Worm (Caenorhabditis elegans) whole organism, L4/young adult: ENCODE measurements around the gene clec-122.

Experiments used
- W03F9.2 ChIP-seq: fragments of 150-350 bp; optimal IDR thresholded peaks from 2 replicates; lab custom pipeline; 2014; ENCODE audit warnings: missing biosample characterization, missing genetic modification characterization
- dao-5 ChIP-seq: sonication (generic microtip); optimal IDR thresholded peaks from 2 replicates; lab custom pipeline; 2016; ENCODE audit warnings: missing genotype, missing genetic modification characterization, moderate library complexity, missing compliant biosample characterization
- him-1 ChIP-seq: sonication (generic microtip); optimal IDR thresholded peaks from 2 replicates; lab custom pipeline; 2016; ENCODE audit warnings: missing genotype, missing genetic modification reagents, missing genetic modification characterization, missing compliant biosample characterization

The clec-122 gene

DNA sequence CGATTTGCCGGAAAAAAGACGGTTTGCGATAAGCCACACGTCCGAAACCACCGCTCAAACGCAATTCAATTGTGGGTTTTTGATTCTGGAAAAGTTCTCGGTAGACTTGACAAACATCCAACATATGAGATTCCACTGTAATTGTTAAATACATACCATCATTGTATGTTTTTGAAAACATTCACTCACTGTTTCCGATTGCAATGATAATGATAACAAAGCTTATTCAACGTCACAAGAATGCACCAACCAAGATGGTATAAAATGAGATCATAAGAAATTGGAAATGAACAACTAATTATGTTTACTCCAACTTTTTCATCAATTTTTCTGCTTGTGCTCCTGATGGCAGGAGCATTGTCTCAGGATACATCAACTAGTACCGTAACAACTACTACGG, at the start of gene clec-122:
clec-122 (plus strand) TSS at position 301 of the 400 bp plus-strand sequence.
- no peak for TF ChIP-seq him-1 (tag; lab: Kevin White, UChicago)
- TF ChIP-seq W03F9.2 (tag; lab: Kevin White, UChicago), result no peak
- TF ChIP-seq dao-5 (tag; lab: Kevin White, UChicago), result no peak

DNA sequence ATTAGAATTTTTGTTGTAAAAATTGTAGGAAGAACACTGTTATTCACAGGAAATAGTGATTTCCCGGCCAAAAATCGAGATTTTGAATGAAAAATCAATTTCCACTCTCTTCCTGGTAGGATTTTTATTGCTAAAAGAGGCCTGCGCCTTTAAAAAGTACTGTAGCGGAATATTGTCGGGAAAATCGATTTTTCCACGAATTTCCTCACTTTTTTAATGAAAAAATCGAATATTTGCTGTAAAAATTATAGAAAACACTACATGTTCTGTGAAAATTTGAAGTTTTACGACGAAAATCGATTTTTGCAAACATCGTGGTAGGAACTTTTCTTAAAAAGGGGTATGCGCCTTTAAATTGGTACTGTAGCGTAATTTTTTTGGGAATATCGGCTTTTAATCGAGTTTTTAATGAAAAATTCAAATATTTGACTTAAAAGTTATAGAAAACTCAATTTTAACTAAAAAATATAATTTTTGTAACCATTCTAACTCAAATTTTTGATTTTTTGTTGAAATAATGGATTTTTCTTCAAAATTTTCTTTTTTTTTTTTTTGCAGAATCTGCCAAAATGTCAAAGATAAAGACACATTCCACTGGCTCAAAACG, 49.5 kb upstream of the clec-122 start, which contains the start of gene lin-8:
lin-8 (plus strand) TSS at position 557 of the 607 bp plus-strand sequence.
- no peak for TF ChIP-seq dao-5 (tag; lab: Kevin White, UChicago)
- TF ChIP-seq W03F9.2 (tag; lab: Kevin White, UChicago), result no peak
- no peak for TF ChIP-seq him-1 (tag; lab: Kevin White, UChicago)

DNA sequence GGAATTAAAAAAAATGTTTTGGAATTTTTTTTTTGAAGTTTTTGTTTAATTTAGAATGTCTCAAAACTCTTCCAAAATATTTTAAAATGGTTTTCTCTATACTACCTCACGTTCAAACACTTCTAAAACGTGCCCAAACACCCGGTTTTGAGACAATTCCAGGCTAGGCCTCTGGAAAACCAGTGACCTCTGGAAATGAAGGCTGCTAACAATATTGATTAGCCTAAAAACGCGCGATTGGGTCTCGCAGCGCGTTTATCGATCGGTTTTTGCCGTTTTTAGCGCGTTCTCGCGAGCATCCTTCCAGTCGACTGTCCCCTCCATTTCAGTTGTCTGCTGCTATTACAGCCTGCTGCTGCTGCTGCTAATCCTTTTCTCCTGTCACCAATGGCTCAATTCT, 45.1 kb upstream of the clec-122 start, which contains the start of gene Y25C1A.6:
Y25C1A.6 (plus strand) TSS at position 301 of the 400 bp plus-strand sequence.
- no peak for TF ChIP-seq him-1 (tag; lab: Kevin White, UChicago)
- TF ChIP-seq W03F9.2 (tag; lab: Kevin White, UChicago), result no peak
- no peak for TF ChIP-seq dao-5 (tag; lab: Kevin White, UChicago)

- TF ChIP-seq dao-5 (tag; lab: Kevin White, UChicago), result no peak
- no peak for TF ChIP-seq him-1 (tag; lab: Kevin White, UChicago)
- TF ChIP-seq W03F9.2 (tag; lab: Kevin White, UChicago), result no peak
Observed at ce11 chrII:3061605-3062004, 44.3 kb upstream of the clec-122 start.

DNA sequence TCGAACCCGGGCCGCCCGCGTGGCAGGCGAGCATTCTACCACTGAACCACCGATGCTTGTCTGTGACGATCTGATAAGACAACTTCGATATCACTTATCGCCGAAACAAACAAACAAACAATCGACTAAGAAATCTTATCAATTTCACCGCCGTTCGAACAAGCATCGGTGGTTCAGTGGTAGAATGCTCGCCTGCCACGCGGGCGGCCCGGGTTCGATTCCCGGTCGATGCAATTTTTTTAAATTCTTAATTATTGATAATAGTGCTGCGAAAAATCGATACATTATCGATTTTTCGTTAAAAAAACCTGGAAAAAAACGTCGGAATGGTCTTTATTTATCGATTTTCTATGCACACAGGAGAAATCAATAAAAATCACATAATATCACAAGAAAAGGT, 43.6 kb upstream of the clec-122 start:
- TF ChIP-seq dao-5 (tag; lab: Kevin White, UChicago), result peak; percentile 28
- no peak for TF ChIP-seq him-1 (tag; lab: Kevin White, UChicago)
- no peak for TF ChIP-seq W03F9.2 (tag; lab: Kevin White, UChicago)

DNA sequence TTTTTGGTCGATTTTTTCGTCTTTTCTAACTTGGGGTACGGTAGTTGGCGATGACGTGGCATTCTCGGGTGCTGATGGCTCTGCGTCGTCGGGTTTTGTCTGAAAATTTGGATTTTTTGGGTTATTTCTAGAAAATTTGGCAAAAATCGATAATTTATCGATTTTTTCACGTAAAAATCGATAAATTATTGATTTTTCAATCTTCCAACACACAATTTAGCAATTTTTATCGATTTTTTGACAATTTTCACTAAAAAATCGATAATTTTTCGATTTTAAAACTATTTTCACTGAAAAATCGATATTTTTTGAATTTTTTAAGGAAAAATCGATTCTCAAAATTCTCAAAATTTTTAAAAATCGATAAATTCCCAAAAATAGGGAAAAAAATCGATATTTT, 43.0 kb upstream of the clec-122 start:
- TF ChIP-seq dao-5 (tag; lab: Kevin White, UChicago), result no peak
- TF ChIP-seq him-1 (tag; lab: Kevin White, UChicago), result no peak
- TF ChIP-seq W03F9.2 (tag; lab: Kevin White, UChicago), result no peak

DNA sequence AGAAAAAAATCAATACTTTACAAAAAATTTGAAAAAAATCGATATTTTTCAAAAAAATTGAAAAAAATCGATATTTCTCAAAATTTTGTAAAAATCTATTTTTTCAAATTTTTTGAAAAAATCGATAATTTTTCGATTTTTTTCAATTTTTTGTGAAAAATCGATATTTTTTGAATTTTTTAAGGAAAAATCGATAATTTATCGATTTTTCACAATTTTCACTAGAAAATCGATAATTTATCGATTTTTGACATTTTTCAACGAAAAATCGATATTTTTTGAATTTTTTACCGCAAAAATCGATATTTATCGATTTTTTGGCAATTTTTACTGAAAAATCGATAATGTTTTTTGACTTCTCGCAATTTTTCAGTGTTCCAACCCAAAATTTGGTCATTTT, 42.5 kb upstream of the clec-122 start:
- TF ChIP-seq W03F9.2 (tag; lab: Kevin White, UChicago), result no peak
- TF ChIP-seq him-1 (tag; lab: Kevin White, UChicago), result no peak
- TF ChIP-seq dao-5 (tag; lab: Kevin White, UChicago), result no peak

ce11 chrII:3063984-3064383, 41.9 kb upstream of the clec-122 start:
- TF ChIP-seq him-1 (tag; lab: Kevin White, UChicago), result no peak
- TF ChIP-seq W03F9.2 (tag; lab: Kevin White, UChicago), result no peak
- TF ChIP-seq dao-5 (tag; lab: Kevin White, UChicago), result no peak

DNA sequence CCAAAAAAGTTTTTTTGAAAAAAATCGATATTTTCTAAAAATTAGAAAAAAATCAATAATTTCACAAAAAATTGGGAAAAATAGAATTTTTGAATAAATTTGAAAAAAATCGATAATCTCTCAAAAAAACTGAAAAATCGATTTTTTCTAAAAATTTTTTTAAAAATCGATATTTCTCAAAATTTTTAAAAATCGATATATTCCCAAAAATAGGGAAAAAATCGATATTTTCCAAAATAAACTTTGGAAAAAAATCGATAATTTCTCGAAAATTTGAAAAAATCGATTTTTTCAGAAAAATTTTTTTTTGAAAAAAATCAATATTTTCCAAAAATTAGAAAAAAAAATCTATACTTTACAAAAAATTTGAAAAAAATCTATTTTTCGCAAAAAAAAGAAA, 41.2 kb upstream of the clec-122 start:
- TF ChIP-seq him-1 (tag; lab: Kevin White, UChicago) (no peak), W03F9.2 (tag; lab: Kevin White, UChicago) (no peak), dao-5 (tag; lab: Kevin White, UChicago) (no peak)

ce11 chrII:3065086-3065485, 40.8 kb upstream of the clec-122 start:
- TF ChIP-seq dao-5 (tag; lab: Kevin White, UChicago) (no peak), W03F9.2 (tag; lab: Kevin White, UChicago) (no peak)

DNA sequence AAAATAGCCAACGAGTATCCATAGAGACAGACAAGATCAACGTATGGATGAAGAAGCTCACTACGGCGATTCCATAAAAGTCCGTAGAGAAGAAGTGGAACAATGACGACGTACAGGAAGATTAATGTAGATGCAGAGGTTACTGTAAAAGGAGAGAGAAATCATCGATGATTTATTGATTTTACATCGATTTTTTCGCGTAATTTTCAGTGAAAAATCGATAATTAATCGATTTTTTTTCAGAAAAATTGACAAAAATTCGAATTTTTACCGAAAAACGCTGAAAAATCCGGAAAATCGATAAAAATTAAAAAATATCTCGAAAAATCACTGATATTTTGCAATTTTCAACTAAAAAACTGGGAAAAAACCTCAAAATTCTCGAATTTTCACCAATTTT, 39.5 kb upstream of the clec-122 start:
- TF ChIP-seq W03F9.2 (tag; lab: Kevin White, UChicago), result no peak
- TF ChIP-seq him-1 (tag; lab: Kevin White, UChicago), result no peak
- TF ChIP-seq dao-5 (tag; lab: Kevin White, UChicago), result no peak

ce11 chrII:3067447-3067846, 38.4 kb upstream of the clec-122 start:
- no peak for TF ChIP-seq W03F9.2 (tag; lab: Kevin White, UChicago)

DNA sequence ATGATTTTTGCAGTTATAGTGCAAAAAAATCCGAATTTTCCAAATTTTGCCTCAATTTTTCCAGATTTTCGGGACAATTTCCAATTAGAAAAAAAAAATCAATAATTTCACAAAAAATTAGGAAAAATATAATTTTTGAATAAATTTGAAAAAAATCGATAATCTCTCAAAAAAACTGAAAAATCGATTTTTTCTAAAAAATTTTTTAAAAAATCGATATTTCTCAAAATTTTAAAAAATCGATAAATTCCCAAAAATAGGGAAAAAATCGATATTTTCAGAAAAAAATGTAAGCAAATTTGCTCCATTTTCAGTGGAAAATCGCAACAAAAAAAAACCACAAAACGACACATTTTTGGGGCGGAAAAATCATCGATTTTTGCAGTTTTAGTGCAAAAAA, 38.0 kb upstream of the clec-122 start:
- TF ChIP-seq him-1 (tag; lab: Kevin White, UChicago) (no peak), dao-5 (tag; lab: Kevin White, UChicago) (no peak), W03F9.2 (tag; lab: Kevin White, UChicago) (no peak)

ce11 chrII:3068646-3069045, 37.2 kb upstream of the clec-122 start:
- TF ChIP-seq dao-5 (tag; lab: Kevin White, UChicago), result no peak
- TF ChIP-seq him-1 (tag; lab: Kevin White, UChicago), result no peak
- no peak for TF ChIP-seq W03F9.2 (tag; lab: Kevin White, UChicago)
